Fruit fly (Drosophila melanogaster): ENCODE data around the gene CG45413.

Gene CG45413

DNA sequence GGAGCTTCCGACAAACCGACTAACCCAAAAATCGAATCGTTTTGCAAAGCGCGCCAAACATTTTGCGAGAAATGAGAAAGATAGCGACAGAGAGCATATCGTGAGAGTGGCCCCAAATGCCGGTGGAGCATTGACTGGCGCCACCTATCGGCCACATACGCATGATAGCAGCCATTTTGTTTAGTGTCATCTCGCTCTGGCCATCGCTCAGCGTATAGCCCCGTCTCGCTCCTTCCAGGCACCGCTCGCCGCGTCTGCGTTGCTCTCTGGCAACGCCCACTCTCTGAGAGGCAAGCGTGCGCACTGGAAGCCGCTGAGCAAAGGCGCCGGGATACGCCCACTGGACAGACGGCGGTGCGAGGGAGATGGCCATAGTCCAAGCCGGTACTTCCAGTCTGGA, 27.8 kb downstream of the CG45413 start (continued):
- no peak for TF ChIP-seq ssp (GFP tag; IDR thresholded peaks at IDR 0.05)
- no peak for TF ChIP-seq vfl (GFP tag; optimal IDR thresholded peaks at IDR 0.05)
- no peak for TF ChIP-seq dati (GFP tag; IDR thresholded peaks at IDR 0.05)
- no peak for TF ChIP-seq CG30403 (GFP tag; optimal IDR thresholded peaks at IDR 0.05)
- TF ChIP-seq HLH4C (GFP tag; IDR thresholded peaks at IDR 0.05; ENCODE audit: partially characterized antibody) = 0 out of 3 replicates have a peak, but pooled peaks have one; percentile 54
- no peak for TF ChIP-seq ranshi (GFP tag; IDR thresholded peaks at IDR 0.05)
- peak; percentile 60 for TF ChIP-seq CG17829 (tag; optimal IDR thresholded peaks at IDR 0.05)
- no peak for TF ChIP-seq schlank (tag; optimal IDR thresholded peaks at IDR 0.05)
- TF ChIP-seq gt (GFP tag; IDR thresholded peaks at IDR 0.05) = no peak
- peak; percentile 98 for TF ChIP-seq CG1832 (GFP tag; optimal IDR thresholded peaks at IDR 0.05)
- no peak for TF ChIP-seq CG14667 (GFP tag; IDR thresholded peaks at IDR 0.05)
- peak; percentile 26; the same call in 1 of the 2 replicates for TF ChIP-seq inv (GFP tag; IDR thresholded peaks at IDR 0.05; ENCODE audit: partially characterized antibody)
- peak; percentile 14 for TF ChIP-seq CG6254 (GFP tag; optimal IDR thresholded peaks at IDR 0.05)
- no peak for TF ChIP-seq Dad (GFP tag; optimal IDR thresholded peaks at IDR 0.05)
- peak; percentile 12; the same call in 1 of the 3 replicates for TF ChIP-seq Doc3 (GFP tag; IDR thresholded peaks at IDR 0.05; ENCODE audit: partially characterized antibody)
- no peak for TF ChIP-seq tgo (GFP tag; IDR thresholded peaks at IDR 0.05)
- no peak; the same call in 2 of the 3 replicates for TF ChIP-seq croc (GFP tag; conservative IDR thresholded peaks at IDR 0.05)
- TF ChIP-seq gro (GFP tag; optimal IDR thresholded peaks at IDR 0.05) = no peak
- 0 out of 3 replicates have a peak, but pooled peaks have one; percentile 8 for TF ChIP-seq gce (GFP tag; IDR thresholded peaks at IDR 0.05)
- peak; percentile 6 for TF ChIP-seq CG3163 (GFP tag; optimal IDR thresholded peaks at IDR 0.05)
- TF ChIP-seq CG4328 (GFP tag; optimal IDR thresholded peaks at IDR 0.05) = no peak
- TF ChIP-seq sens-2 (GFP tag; IDR thresholded peaks at IDR 0.05) = no peak
- TF ChIP-seq cas (GFP tag; IDR thresholded peaks at IDR 0.05) = no peak
- TF ChIP-seq Trl (optimal IDR thresholded peaks at IDR 0.05) = peak; percentile 92 to 93
- peak; percentile 77 for TF ChIP-seq Trl (GFP tag; optimal IDR thresholded peaks at IDR 0.05)
- peak; percentile 57 for TF ChIP-seq Deaf1 (tag; optimal IDR thresholded peaks at IDR 0.05)
- TF ChIP-seq gem (tag; optimal IDR thresholded peaks at IDR 0.05) = no peak
- no peak for TF ChIP-seq CG31441 (GFP tag; IDR thresholded peaks at IDR 0.05)
- TF ChIP-seq vvl (GFP tag; IDR thresholded peaks at IDR 0.05) = peak; percentile 81
- TF ChIP-seq Ets65A (GFP tag) = no peak
- no peak for TF ChIP-seq tll (GFP tag; optimal IDR thresholded peaks at IDR 0.05)
- no peak for TF ChIP-seq psq (GFP tag; optimal IDR thresholded peaks at IDR 0.05)
- no peak for TF ChIP-seq CG12391 (tag; optimal IDR thresholded peaks at IDR 0.05)
- peak; percentile 41 for TF ChIP-seq caup (GFP tag; optimal IDR thresholded peaks at IDR 0.05; ENCODE audit: severe bottlenecking)
- peak; percentile 16 for TF ChIP-seq oc (tag; optimal IDR thresholded peaks at IDR 0.05)
- TF ChIP-seq Poxn (GFP tag; IDR thresholded peaks at IDR 0.05) = no peak
- TF ChIP-seq mirr (GFP tag; optimal IDR thresholded peaks at IDR 0.05) = peak; percentile 54
- no peak for TF ChIP-seq CG13624 (GFP tag; optimal IDR thresholded peaks at IDR 0.05)
- no peak for TF ChIP-seq esg (GFP tag; conservative IDR thresholded peaks at IDR 0.05)
- peak; percentile 80 for TF ChIP-seq chm (GFP tag; IDR thresholded peaks at IDR 0.05)
- TF ChIP-seq Asciz (GFP tag; optimal IDR thresholded peaks at IDR 0.05) = no peak
- peak; percentile 86 for TF ChIP-seq Nf-YA (GFP tag; IDR thresholded peaks at IDR 0.05)
- TF ChIP-seq tx (GFP tag; optimal IDR thresholded peaks at IDR 0.05) = no peak
- TF ChIP-seq Ets97D (GFP tag; optimal IDR thresholded peaks at IDR 0.05) = no peak
- no peak for TF ChIP-seq hkb (optimal IDR thresholded peaks at IDR 0.05)
- no peak; the same call in 1 of the 2 replicates for TF ChIP-seq hkb (GFP tag; IDR thresholded peaks at IDR 0.05)
- TF ChIP-seq Jarid2 (GFP tag; optimal IDR thresholded peaks at IDR 0.05) = peak; percentile 87
- TF ChIP-seq CG7839 (tag; optimal IDR thresholded peaks at IDR 0.05) = no peak
- peak; percentile 3 for TF ChIP-seq CG2678 (tag; optimal IDR thresholded peaks at IDR 0.05)
- TF ChIP-seq Opbp (GFP tag; IDR thresholded peaks at IDR 0.05; ENCODE audit: partially characterized antibody) = peak; percentile 79
- TF ChIP-seq grn (GFP tag; optimal IDR thresholded peaks at IDR 0.05) = no peak
- 0 out of 2 replicates have a peak, but pooled peaks have one; percentile 7 for TF ChIP-seq danr (GFP tag; IDR thresholded peaks at IDR 0.05)

All from whole organism, embryonic.